Fruit fly (Drosophila melanogaster): ENCODE measurements around the gene IntS11.
A peak's percentile ranks its signal among the peaks of the same experiment; 100 is the strongest.

The IntS11 gene

dm6 chr3R:29761569-29761968, 16.4 kb downstream of the IntS11 start:
- no peak for TF ChIP-seq tll (GFP tag; optimal IDR thresholded peaks at IDR 0.05)
- TF ChIP-seq Chrac-16 (GFP tag; optimal IDR thresholded peaks at IDR 0.05) = no peak
- TF ChIP-seq her (GFP tag; optimal IDR thresholded peaks at IDR 0.05) = no peak
- peak; percentile 47; the same call in 1 of the 2 replicates for TF ChIP-seq slbo (GFP tag; IDR thresholded peaks at IDR 0.05)
- TF ChIP-seq grau (tag; optimal IDR thresholded peaks at IDR 0.05) = peak; percentile 9
- no peak for TF ChIP-seq sc (optimal IDR thresholded peaks at IDR 0.05)
- TF ChIP-seq sc (GFP tag; optimal IDR thresholded peaks at IDR 0.05) = no peak
- peak; percentile 45 for TF ChIP-seq CG9932 (GFP tag; IDR thresholded peaks at IDR 0.05)
- peak; percentile 25; the same call in 1 of the 2 replicates for TF ChIP-seq Rfx (GFP tag; IDR thresholded peaks at IDR 0.05)
- peak; percentile 7; the same call in 1 of the 2 replicates for TF ChIP-seq CG10366 (GFP tag; IDR thresholded peaks at IDR 0.05)
- no peak for TF ChIP-seq CG2199 (GFP tag; IDR thresholded peaks at IDR 0.05)
- TF ChIP-seq Nf-YB (GFP tag; optimal IDR thresholded peaks at IDR 0.05) = no peak
- TF ChIP-seq Fer1 (GFP tag; optimal IDR thresholded peaks at IDR 0.05) = no peak
- no peak for TF ChIP-seq hb (GFP tag; IDR thresholded peaks at IDR 0.05; ENCODE audit: partially characterized antibody)
- no peak for TF ChIP-seq zen (tag; optimal IDR thresholded peaks at IDR 0.05)
- no peak for TF ChIP-seq gsb (GFP tag; IDR thresholded peaks at IDR 0.05)
- TF ChIP-seq row (GFP tag; IDR thresholded peaks at IDR 0.05) = peak; percentile 55; the same call in 2 of the 3 replicates
- TF ChIP-seq CG15514 (GFP tag; optimal IDR thresholded peaks at IDR 0.05) = no peak
- TF ChIP-seq BEAF-32 (GFP tag; optimal IDR thresholded peaks at IDR 0.05) = no peak
- TF ChIP-seq CG34224 (GFP tag; IDR thresholded peaks at IDR 0.05; ENCODE audit: partially characterized antibody) = no peak
- no peak for TF ChIP-seq CrebB (tag; optimal IDR thresholded peaks at IDR 0.05)
- TF ChIP-seq CG5245 (GFP tag; optimal IDR thresholded peaks at IDR 0.05) = no peak
- no peak for TF ChIP-seq CG9437 (GFP tag; optimal IDR thresholded peaks at IDR 0.05)
- TF ChIP-seq Bdp1 (GFP tag; optimal IDR thresholded peaks at IDR 0.05) = no peak
- TF ChIP-seq MBD-R2 (GFP tag; IDR thresholded peaks at IDR 0.05) = peak; percentile 16; the same call in 1 of the 2 replicates
- no peak for TF ChIP-seq Ptx1 (GFP tag; IDR thresholded peaks at IDR 0.05)
- TF ChIP-seq gem (tag; optimal IDR thresholded peaks at IDR 0.05) = peak; percentile 26
- no peak for TF ChIP-seq CG11723 (GFP tag; optimal IDR thresholded peaks at IDR 0.05)
- TF ChIP-seq slou (GFP tag; optimal IDR thresholded peaks at IDR 0.05) = no peak
- TF ChIP-seq CG9727 (GFP tag; optimal IDR thresholded peaks at IDR 0.05) = no peak
- TF ChIP-seq CG1529 (GFP tag; optimal IDR thresholded peaks at IDR 0.05) = no peak
- no peak for TF ChIP-seq CG11695 (GFP tag; IDR thresholded peaks at IDR 0.05)
- TF ChIP-seq Hr78 (GFP tag; optimal IDR thresholded peaks at IDR 0.05) = no peak
- peak; percentile 40 for TF ChIP-seq kay (GFP tag; optimal IDR thresholded peaks at IDR 0.05)
- no peak for TF ChIP-seq Mrtf (GFP tag; IDR thresholded peaks at IDR 0.05)
- no peak for TF ChIP-seq CG1832 (GFP tag; optimal IDR thresholded peaks at IDR 0.05)
- TF ChIP-seq Spps (tag; optimal IDR thresholded peaks at IDR 0.05) = no peak
- no peak for TF ChIP-seq pfk (GFP tag; optimal IDR thresholded peaks at IDR 0.05)

- TF ChIP-seq CG11456 (GFP tag; IDR thresholded peaks at IDR 0.05) (no peak), CG15011 (GFP tag; optimal IDR thresholded peaks at IDR 0.05) (no peak), Gug (GFP tag; IDR thresholded peaks at IDR 0.05) (no peak), gem (tag; optimal IDR thresholded peaks at IDR 0.05) (peak; percentile 7), slbo (GFP tag; IDR thresholded peaks at IDR 0.05) (peak; percentile 12; the same call in 1 of the 2 replicates), Stat92E (GFP tag; optimal IDR thresholded peaks at IDR 0.05) (no peak), CG30403 (GFP tag; optimal IDR thresholded peaks at IDR 0.05) (peak; percentile 7), H15 (GFP tag; IDR thresholded peaks at IDR 0.05) (no peak), CG10543 (GFP tag; optimal IDR thresholded peaks at IDR 0.05) (no peak), hkb (optimal IDR thresholded peaks at IDR 0.05) (no peak), hkb (GFP tag; IDR thresholded peaks at IDR 0.05) (0 out of 2 replicates have a peak, but pooled peaks have one; percentile 19), zen (tag; optimal IDR thresholded peaks at IDR 0.05) (no peak), CG11504 (tag; optimal IDR thresholded peaks at IDR 0.05) (peak; percentile 7), CG10959 (GFP tag; IDR thresholded peaks at IDR 0.05) (no peak), CG15514 (GFP tag; optimal IDR thresholded peaks at IDR 0.05) (no peak), CG3995 (GFP tag; optimal IDR thresholded peaks at IDR 0.05) (no peak)
Observed at dm6 chr3R:29762297-29762696, 17.2 kb downstream of the IntS11 start.

All from whole organism, embryonic.